Worm (Caenorhabditis elegans): ENCODE measurements around the gene cpin-1.

The cpin-1 gene

DNA sequence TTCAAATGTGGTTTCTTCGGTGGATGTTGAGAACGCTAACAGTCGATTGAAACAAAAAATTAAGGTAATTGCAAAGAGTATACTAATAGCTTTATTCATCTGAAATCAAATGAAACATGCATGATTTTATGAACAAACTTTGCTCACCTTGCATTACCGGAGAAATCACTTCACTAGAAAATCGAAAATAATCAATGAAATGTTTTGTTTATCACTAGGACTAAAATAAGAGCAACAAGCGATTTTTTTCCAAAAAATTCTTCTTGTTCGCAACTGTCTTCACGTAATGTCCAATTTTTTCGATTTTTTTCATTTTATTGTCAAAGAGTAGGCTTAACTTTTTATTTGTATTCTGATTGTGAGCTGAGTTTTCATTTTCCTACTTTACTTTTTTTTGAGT, 28.1 kb upstream of the cpin-1 start, which contains the start of gene F56D5.9:
F56D5.9 (minus strand) TSS at position 101 of the 400 bp plus-strand sequence.
- TF ChIP-seq lin-13 (GFP tag; optimal IDR thresholded peaks at IDR 0.05) (no peak), efl-1 (optimal IDR thresholded peaks at IDR 0.05) (no peak), efl-1 (GFP tag; optimal IDR thresholded peaks at IDR 0.05 in 1 of 2) (peak in 1 of 2 experiments; percentile 62), swsn-7 (tag; optimal IDR thresholded peaks at IDR 0.05) (no peak), zag-1 (tag; optimal IDR thresholded peaks at IDR 0.05) (no peak), jun-1 (tag; optimal IDR thresholded peaks at IDR 0.05) (no peak)

ce11 chrIV:9423095-9423494, 27.4 kb upstream of the cpin-1 start, which contains the start of gene srxa-2:
TSS of gene srxa-2 (plus strand) at chrIV:9423395.
- TF ChIP-seq fkh-8 (tag; optimal IDR thresholded peaks at IDR 0.05) (peak; percentile 7), nhr-71 (tag; optimal IDR thresholded peaks at IDR 0.05) (no peak)

DNA sequence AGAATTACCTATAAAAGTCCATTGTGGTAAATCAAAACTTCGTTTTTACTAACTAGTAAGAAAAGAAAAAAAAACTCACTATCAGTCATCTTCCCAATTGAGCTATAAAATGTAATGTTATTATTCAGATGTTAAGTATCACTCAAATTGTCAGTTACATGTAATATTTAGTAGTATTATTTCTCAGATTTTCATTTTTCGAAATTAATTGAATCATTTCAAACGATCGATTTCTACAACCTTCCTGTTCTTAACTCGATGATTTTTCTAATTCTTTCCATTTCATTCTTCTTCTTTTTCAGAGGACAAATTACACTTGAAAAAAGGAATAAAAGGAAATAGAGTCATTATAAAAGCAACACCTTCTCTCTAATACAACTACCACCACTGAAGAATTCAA, 22.5 kb upstream of the cpin-1 start, which contains the start of gene F59B8.1:
F59B8.1 (plus strand) TSS at position 301 of the 400 bp plus-strand sequence.
- TF ChIP-seq nhr-20 (tag; optimal IDR thresholded peaks at IDR 0.05): no peak
- no peak for TF ChIP-seq lin-13 (GFP tag; optimal IDR thresholded peaks at IDR 0.05)
- TF ChIP-seq nhr-11 (tag; optimal IDR thresholded peaks at IDR 0.05): no peak
- no peak for TF ChIP-seq unc-98 (GFP tag; IDR thresholded peaks at IDR 0.05)
- no peak for TF ChIP-seq nhr-77 (tag; optimal IDR thresholded peaks at IDR 0.05)
- TF ChIP-seq hlh-4 (tag; optimal IDR thresholded peaks at IDR 0.05): no peak
- TF ChIP-seq nhr-71 (tag; optimal IDR thresholded peaks at IDR 0.05): no peak
- no peak for TF ChIP-seq sup-37 (GFP tag; optimal IDR thresholded peaks at IDR 0.05)
- TF ChIP-seq hpl-2 (GFP tag; optimal IDR thresholded peaks at IDR 0.05): no peak
- no peak for TF ChIP-seq pag-3 (tag; optimal IDR thresholded peaks at IDR 0.05; ENCODE audit: borderline replicate concordance, insufficient read depth)

ce11 chrIV:9432327-9432726, 18.1 kb upstream of the cpin-1 start:
- TF ChIP-seq snpc-4 (tag; optimal IDR thresholded peaks at IDR 0.05) (no peak), sox-4 (tag; optimal IDR thresholded peaks at IDR 0.05) (no peak), hlh-17 (GFP tag; optimal IDR thresholded peaks at IDR 0.05; ENCODE audit: borderline replicate concordance) (no peak), nhr-237 (tag; optimal IDR thresholded peaks at IDR 0.05) (no peak), rnt-1 (tag; optimal IDR thresholded peaks at IDR 0.05) (no peak), fkh-8 (tag; optimal IDR thresholded peaks at IDR 0.05) (peak; percentile 6), mdl-1 (tag; optimal IDR thresholded peaks at IDR 0.05) (no peak), unc-62 (GFP tag; optimal IDR thresholded peaks at IDR 0.05) (no peak), dsc-1 (tag; optimal IDR thresholded peaks at IDR 0.05) (peak; percentile 73), ztf-11 (tag; optimal IDR thresholded peaks at IDR 0.05) (no peak), elt-2 (tag; optimal IDR thresholded peaks at IDR 0.05) (no peak), efl-1 (optimal IDR thresholded peaks at IDR 0.05) (no peak), efl-1 (GFP tag; optimal IDR thresholded peaks at IDR 0.05 in 1 of 2) (peak in 1 of 2 experiments; percentile 65)

DNA sequence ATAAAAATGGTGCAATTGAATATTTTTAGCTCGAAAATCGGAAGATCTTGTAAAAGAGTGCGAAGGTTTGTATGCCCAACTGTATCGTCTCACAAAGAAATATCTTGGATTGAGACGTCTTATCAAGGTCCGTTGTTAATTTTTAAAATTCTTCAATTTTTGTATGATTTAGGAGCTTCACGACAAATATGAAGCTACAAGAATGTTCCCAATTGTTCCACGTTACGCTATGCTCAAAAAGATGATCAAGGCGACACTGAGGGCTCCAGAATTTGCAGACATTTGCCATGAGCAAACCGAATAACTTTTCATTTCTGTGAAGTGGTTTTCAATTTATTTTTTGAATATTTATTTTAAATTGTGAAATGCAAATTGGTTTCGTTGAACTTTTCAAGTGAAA, 11.7 kb upstream of the cpin-1 start:
- TF ChIP-seq nhr-90 (tag; optimal IDR thresholded peaks at IDR 0.05; ENCODE audit: poor library complexity): peak; percentile 71
- no peak for TF ChIP-seq ztf-11 (tag; optimal IDR thresholded peaks at IDR 0.05)
- no peak for TF ChIP-seq Y116A8C.19 (tag; optimal IDR thresholded peaks at IDR 0.05; ENCODE audit: borderline replicate concordance)
- no peak for TF ChIP-seq isw-1 (GFP tag; IDR thresholded peaks at IDR 0.05)
- TF ChIP-seq mep-1 (tag; optimal IDR thresholded peaks at IDR 0.05): peak; percentile 40
- TF ChIP-seq nhr-20 (tag; optimal IDR thresholded peaks at IDR 0.05): peak; percentile 56
- peak; percentile 24 for TF ChIP-seq swsn-7 (tag; optimal IDR thresholded peaks at IDR 0.05)
- peak; percentile 56 for TF ChIP-seq nhr-19 (GFP tag; conservative IDR thresholded peaks at IDR 0.05)
- TF ChIP-seq ama-1 (optimal IDR thresholded peaks at IDR 0.05): peak; percentile 80
- TF ChIP-seq efl-1 (optimal IDR thresholded peaks at IDR 0.05): no peak
- TF ChIP-seq efl-1 (GFP tag; optimal IDR thresholded peaks at IDR 0.05 in 1 of 2): peak in 1 of 2 experiments; percentile 91
- TF ChIP-seq nhr-11 (tag; optimal IDR thresholded peaks at IDR 0.05): no peak
- TF ChIP-seq nhr-71 (tag; optimal IDR thresholded peaks at IDR 0.05): peak; percentile 74
- no peak for TF ChIP-seq unc-86 (tag; optimal IDR thresholded peaks at IDR 0.05)
- TF ChIP-seq nhr-47 (tag; optimal IDR thresholded peaks at IDR 0.05): peak; percentile 8
- TF ChIP-seq ceh-63 (GFP tag; optimal IDR thresholded peaks at IDR 0.05): no peak
- peak; percentile 95 for TF ChIP-seq aly-2 (tag; optimal IDR thresholded peaks at IDR 0.05)
- TF ChIP-seq snu-23 (GFP tag; optimal IDR thresholded peaks at IDR 0.05): peak; percentile 72
- TF ChIP-seq lir-3 (tag; optimal IDR thresholded peaks at IDR 0.05; ENCODE audit: poor library complexity): no peak
- no peak for TF ChIP-seq xbp-1 (tag; optimal IDR thresholded peaks at IDR 0.05)
- TF ChIP-seq nhr-85 (tag): peak; percentile 75
- peak; percentile 29 for TF ChIP-seq elt-2 (tag; optimal IDR thresholded peaks at IDR 0.05)
- no peak for TF ChIP-seq pax-3 (tag; optimal IDR thresholded peaks at IDR 0.05)
- TF ChIP-seq elt-3 (tag; optimal IDR thresholded peaks at IDR 0.05): peak in 1 of 6 experiments; percentile 22
- peak; percentile 59 for TF ChIP-seq ztf-4 (tag; optimal IDR thresholded peaks at IDR 0.05)
- TF ChIP-seq lsy-2 (tag; optimal IDR thresholded peaks at IDR 0.05): peak in 1 of 2 experiments; percentile 45

Data from whole organism, L1 larva.